Fruit fly (Drosophila melanogaster) whole organism, embryonic: ENCODE results near the gene CG9184.
A peak's percentile ranks its signal among the peaks of the same experiment; 100 is the strongest.

Source experiments
- CG10209 ChIP-seq: fragments of 200-800 bp; sonication (Bioruptor generic); optimal IDR thresholded peaks from 3 replicates; lab custom pipeline; 2017; ENCODE audit warnings: missing biosample characterization, mild to moderate bottlenecking, missing genetic modification characterization, missing genetic modification reagents
- CG10321 ChIP-seq: fragments of 200-800 bp; sonication (Bioruptor generic); IDR thresholded peaks from 2 replicates; pipeline ENCODE4 v1.3.6; 2022; ENCODE audit warnings: missing biosample characterization, missing genetic modification characterization
- CG11696 ChIP-seq: fragments of 200-800 bp; sonication (Bioruptor generic); IDR thresholded peaks from 2 replicates; pipeline ENCODE4 v1.3.6; 2022; ENCODE audit warnings: missing biosample characterization, missing genetic modification characterization
- CG12299 ChIP-seq: fragments of 200-800 bp; sonication (Bioruptor generic); optimal IDR thresholded peaks from 2 replicates; lab custom pipeline; 2018; ENCODE audit warnings: missing biosample characterization, mild to moderate bottlenecking, missing genetic modification characterization
- CG15514 ChIP-seq: fragments of 200-800 bp; sonication (Bioruptor generic); optimal IDR thresholded peaks from 3 replicates; lab custom pipeline; 2017; ENCODE audit warnings: missing biosample characterization, missing genetic modification characterization, mild to moderate bottlenecking, moderate library complexity, missing genetic modification reagents
- CG16779 ChIP-seq: fragments of 200-800 bp; sonication (Bioruptor generic); IDR thresholded peaks from 2 replicates; pipeline ENCODE4 v1.3.6; 2022; ENCODE audit warnings: missing biosample characterization, missing genetic modification characterization
- CG18476 ChIP-seq: fragments of 200-800 bp; sonication (Bioruptor generic); optimal IDR thresholded peaks from 2 replicates; lab custom pipeline; 2016; ENCODE audit warnings: missing biosample characterization, mild to moderate bottlenecking, missing genetic modification characterization
- CG31224 ChIP-seq: fragments of 200-800 bp; sonication (Bioruptor generic); IDR thresholded peaks from 2 replicates; pipeline ENCODE4 v1.3.6; 2022; ENCODE audit warnings: missing biosample characterization, missing genetic modification characterization
- CG32772 ChIP-seq: fragments of 200-800 bp; sonication (Bioruptor generic); IDR thresholded peaks from 2 replicates; pipeline ENCODE4 v1.3.6; 2022; ENCODE audit warnings: missing biosample characterization, missing genetic modification characterization
- CG6654 ChIP-seq: fragments of 200-800 bp; sonication (Bioruptor generic); optimal IDR thresholded peaks from 2 replicates; lab custom pipeline; 2017; ENCODE audit warnings: missing biosample characterization, mild to moderate bottlenecking, missing genetic modification characterization
- CG6765 ChIP-seq: fragments of 200-800 bp; sonication (Bioruptor generic); optimal IDR thresholded peaks from 3 replicates; lab custom pipeline; 2017; ENCODE audit warnings: missing biosample characterization, mild to moderate bottlenecking, missing genetic modification characterization
- CG7372 ChIP-seq: fragments of 200-800 bp; sonication (Bioruptor generic); IDR thresholded peaks from 2 replicates; pipeline ENCODE4 v1.3.6; 2022; ENCODE audit warnings: missing biosample characterization, missing genetic modification characterization
- CG8089 ChIP-seq: fragments of 200-800 bp; sonication (Bioruptor generic); optimal IDR thresholded peaks from 3 replicates; lab custom pipeline; 2016; ENCODE audit warnings: missing biosample characterization, missing genetic modification characterization
- CG8478 ChIP-seq: fragments of >200 bp; optimal IDR thresholded peaks from 2 replicates; lab custom pipeline; 2018
- CG9797 ChIP-seq: fragments of 200-800 bp; sonication (Bioruptor generic); optimal IDR thresholded peaks from 3 replicates; lab custom pipeline; 2018; ENCODE audit warnings: missing biosample characterization, mild to moderate bottlenecking, missing genetic modification characterization
- D ChIP-seq, 2 experiments: fragments of 200-800 bp in 1 of 2; fragments of >200 bp in 1 of 2; sonication (Bioruptor generic) in 1 of 2; optimal IDR thresholded peaks; 2 replicates in 1 of 2; 3 replicates in 1 of 2; lab custom pipeline; 2017; ENCODE audit warnings: mild to moderate bottlenecking in 1 of 2, missing biosample characterization in 1 of 2, missing genetic modification characterization in 1 of 2, missing genetic modification reagents in 1 of 2
- D19B ChIP-seq: fragments of 200-800 bp; sonication (Bioruptor generic); optimal IDR thresholded peaks from 2 replicates; lab custom pipeline; 2017; ENCODE audit warnings: missing biosample characterization, mild to moderate bottlenecking, missing genetic modification characterization
- Deaf1 ChIP-seq: fragments of 200-800 bp; optimal IDR thresholded peaks from 3 replicates; lab custom pipeline; 2019; ENCODE audit warnings: missing biosample characterization, mild to moderate bottlenecking, missing genetic modification characterization, moderate library complexity
- Ets65A ChIP-seq: fragments of 200-800 bp; sonication (Bioruptor generic); peaks from one replicate; lab custom pipeline; 2016; ENCODE audit warnings: missing biosample characterization, missing genetic modification characterization
- H15 ChIP-seq: fragments of 200-800 bp; sonication (Bioruptor generic); IDR thresholded peaks from 3 replicates; pipeline ENCODE4 v1.3.6; 2022; ENCODE audit warnings: missing biosample characterization, missing genetic modification characterization
- HLH4C ChIP-seq: fragments of 200-800 bp; sonication (Bioruptor generic); IDR thresholded peaks from 3 replicates; pipeline ENCODE4 v1.3.6; 2022; ENCODE audit warnings: missing biosample characterization, missing genetic modification characterization; ENCODE audit not compliant: partially characterized antibody
- Hsf ChIP-seq: fragments of 200-800 bp; sonication (Bioruptor generic); optimal IDR thresholded peaks from 3 replicates; lab custom pipeline; 2016; ENCODE audit warnings: missing biosample characterization, missing genetic modification characterization
- MBD-R2 ChIP-seq: fragments of 200-800 bp; sonication (Bioruptor generic); IDR thresholded peaks from 2 replicates; pipeline ENCODE4 v1.3.6; 2022; ENCODE audit warnings: missing biosample characterization, missing genetic modification characterization
- Med ChIP-seq: fragments of 200-800 bp; sonication (Bioruptor generic); peaks from one replicate; lab custom pipeline; 2016; ENCODE audit warnings: missing biosample characterization, missing genetic modification characterization, mild to moderate bottlenecking, inconsistent platforms, moderate library complexity
- NFAT ChIP-seq: fragments of 200-800 bp; sonication (Bioruptor generic); IDR thresholded peaks from 2 replicates; pipeline ENCODE4 v1.3.6; 2022; ENCODE audit warnings: missing biosample characterization, missing genetic modification characterization
- Ptx1 ChIP-seq: fragments of 200-800 bp; sonication (Bioruptor generic); IDR thresholded peaks from 2 replicates; pipeline ENCODE4 v1.3.6; 2022; ENCODE audit warnings: missing biosample characterization, missing genetic modification characterization
- Spps ChIP-seq: fragments of 200-800 bp; sonication (Bioruptor generic); optimal IDR thresholded peaks from 2 replicates; lab custom pipeline; 2018; ENCODE audit warnings: missing biosample characterization, mild to moderate bottlenecking, missing genetic modification characterization
- ase ChIP-seq: fragments of 200-800 bp; sonication (Bioruptor generic); IDR thresholded peaks from 3 replicates; pipeline ENCODE4 v1.3.6; 2022; ENCODE audit warnings: missing biosample characterization, missing genetic modification characterization
- az2 ChIP-seq: fragments of 200-800 bp; sonication (Bioruptor generic); optimal IDR thresholded peaks from 3 replicates; lab custom pipeline; 2016; ENCODE audit warnings: missing biosample characterization, missing genetic modification characterization
- bbx ChIP-seq: fragments of 200-800 bp; sonication (Bioruptor generic); IDR thresholded peaks from 2 replicates; pipeline ENCODE4 v1.3.6; 2022; ENCODE audit warnings: missing biosample characterization, missing genetic modification characterization; ENCODE audit not compliant: partially characterized antibody
- bigmax ChIP-seq: fragments of 200-800 bp; sonication (Bioruptor generic); optimal IDR thresholded peaks from 2 replicates; lab custom pipeline; 2018; ENCODE audit warnings: missing biosample characterization, mild to moderate bottlenecking, missing genetic modification characterization
- cato ChIP-seq: fragments of 200-800 bp; sonication (Bioruptor generic); optimal IDR thresholded peaks from 2 replicates; lab custom pipeline; 2016; ENCODE audit warnings: missing biosample characterization, missing genetic modification characterization, borderline replicate concordance
- chn ChIP-seq: fragments of 200-800 bp; sonication (Bioruptor generic); optimal IDR thresholded peaks from 2 replicates; lab custom pipeline; 2016; ENCODE audit warnings: missing biosample characterization, missing genetic modification characterization
- crol ChIP-seq: fragments of 200-800 bp; sonication (Bioruptor generic); IDR thresholded peaks from 2 replicates; pipeline ENCODE4 v1.3.6; 2022; ENCODE audit warnings: missing biosample characterization, missing genetic modification characterization
- dati ChIP-seq: fragments of 200-800 bp; sonication (Bioruptor generic); IDR thresholded peaks from 2 replicates; pipeline ENCODE4 v1.3.6; 2022; ENCODE audit warnings: missing biosample characterization, missing genetic modification characterization
- dysf ChIP-seq: fragments of 200-800 bp; sonication (Bioruptor generic); IDR thresholded peaks from 3 replicates; pipeline ENCODE4 v1.3.6; 2022; ENCODE audit warnings: missing biosample characterization, missing genetic modification characterization
- ewg ChIP-seq: fragments of 200-800 bp; sonication (Bioruptor generic); optimal IDR thresholded peaks from 3 replicates; lab custom pipeline; 2017; ENCODE audit warnings: mild to moderate bottlenecking, missing biosample characterization, missing genetic modification reagents, missing genetic modification characterization
- gsb ChIP-seq: fragments of 200-800 bp; sonication (Bioruptor generic); IDR thresholded peaks from 2 replicates; pipeline ENCODE4 v1.3.6; 2022; ENCODE audit warnings: missing biosample characterization, missing genetic modification characterization
- hb ChIP-seq: fragments of 200-800 bp; sonication (Bioruptor generic); IDR thresholded peaks from 3 replicates; pipeline ENCODE4 v1.3.6; 2022; ENCODE audit warnings: missing biosample characterization, missing genetic modification characterization; ENCODE audit not compliant: partially characterized antibody
- jumu ChIP-seq: fragments of 200-800 bp; sonication (Bioruptor generic); optimal IDR thresholded peaks from 3 replicates; lab custom pipeline; 2016; ENCODE audit warnings: missing biosample characterization, missing genetic modification characterization
- kay ChIP-seq: fragments of 200-800 bp; sonication (Bioruptor generic); optimal IDR thresholded peaks from 2 replicates; lab custom pipeline; 2016; ENCODE audit warnings: missing biosample characterization, missing genetic modification characterization
- org-1 ChIP-seq: fragments of 200-800 bp; sonication (Bioruptor generic); optimal IDR thresholded peaks from 2 replicates; lab custom pipeline; 2017; ENCODE audit warnings: missing biosample characterization, missing genetic modification characterization
- schlank ChIP-seq: fragments of 200-800 bp; sonication (Bioruptor generic); optimal IDR thresholded peaks from 2 replicates; lab custom pipeline; 2018; ENCODE audit warnings: missing biosample characterization, mild to moderate bottlenecking, missing genetic modification characterization
- slbo ChIP-seq: fragments of 200-800 bp; sonication (Bioruptor generic); IDR thresholded peaks from 2 replicates; pipeline ENCODE4 v1.3.6; 2022; ENCODE audit warnings: missing biosample characterization, missing genetic modification characterization
- sug ChIP-seq: fragments of 200-800 bp; optimal IDR thresholded peaks from 2 replicates; lab custom pipeline; 2019; ENCODE audit warnings: missing biosample characterization, mild to moderate bottlenecking, missing genetic modification characterization, moderate library complexity
- tll ChIP-seq, 2 experiments: fragments of 200-800 bp in 1 of 2; fragments of >200 bp in 1 of 2; sonication (Bioruptor generic) in 1 of 2; optimal IDR thresholded peaks; 2 replicates each; lab custom pipeline; 2017 to 2019; ENCODE audit warnings: missing biosample characterization in 2 of 2, missing genetic modification characterization in 2 of 2, mild to moderate bottlenecking in 1 of 2, moderate library complexity in 1 of 2
- twi ChIP-seq: fragments of 200-800 bp; optimal IDR thresholded peaks from 2 replicates; lab custom pipeline; 2019; ENCODE audit warnings: missing biosample characterization, mild to moderate bottlenecking, missing genetic modification characterization, moderate library complexity
- yki ChIP-seq: fragments of >200 bp; optimal IDR thresholded peaks from 3 replicates; lab custom pipeline; 2018

CG9184 gene

dm6 chr3L:1349942-1350923 lies 27.6 kb upstream of the CG9184 start (continued):
- TF ChIP-seq CG12299 (tag; lab: Kevin White, UChicago): no peak

- no peak for TF ChIP-seq Hsf (GFP tag; lab: Kevin White, UChicago)
- no peak for TF ChIP-seq yki (lab: Kevin White, UChicago)
- TF ChIP-seq CG8478: no peak
- TF ChIP-seq ewg: peak; percentile 71
- TF ChIP-seq MBD-R2 (GFP tag; lab: Robert Waterston, UW): no peak
- no peak for TF ChIP-seq slbo (GFP tag; lab: Robert Waterston, UW)
- TF ChIP-seq Ets65A: peak; percentile 68
- TF ChIP-seq CG31224 (GFP tag; lab: Robert Waterston, UW): no peak
- TF ChIP-seq H15: no peak
- TF ChIP-seq CG6765 (GFP tag; lab: Kevin White, UChicago): no peak
- TF ChIP-seq dysf (GFP tag; lab: Robert Waterston, UW): no peak
- no peak for TF ChIP-seq CG8089 (GFP tag; lab: Kevin White, UChicago)
- peak; percentile 64 for TF ChIP-seq Med
- TF ChIP-seq az2 (GFP tag; lab: Kevin White, UChicago): no peak
- no peak for TF ChIP-seq dati (GFP tag; lab: Robert Waterston, UW)
- TF ChIP-seq bigmax: no peak
- no peak for TF ChIP-seq jumu (GFP tag; lab: Kevin White, UChicago)
- TF ChIP-seq CG6654 (GFP tag; lab: Kevin White, UChicago): no peak
- no peak for TF ChIP-seq gsb (GFP tag; lab: Robert Waterston, UW)
- peak; percentile 39 for TF ChIP-seq Deaf1 (tag; lab: Kevin White, UChicago)
- no peak for TF ChIP-seq CG18476 (GFP tag; lab: Kevin White, UChicago)
- no peak for TF ChIP-seq NFAT (GFP tag; lab: Robert Waterston, UW)
- no peak for TF ChIP-seq kay (GFP tag; lab: Kevin White, UChicago)
- TF ChIP-seq Ptx1 (GFP tag; lab: Robert Waterston, UW): no peak
- no peak for TF ChIP-seq chn
- no peak for TF ChIP-seq bbx (GFP tag; lab: Robert Waterston, UW)
- TF ChIP-seq crol (GFP tag; lab: Robert Waterston, UW): peak; percentile 82
- TF ChIP-seq D (optimal IDR thresholded peaks at IDR 0.05; lab: Kevin White, UChicago): peak; percentile 71
- no peak for TF ChIP-seq D (GFP tag; optimal IDR thresholded peaks at IDR 0.05; lab: Kevin White, UChicago)
- no peak for TF ChIP-seq sug (tag; lab: Kevin White, UChicago)
- no peak for TF ChIP-seq hb (GFP tag; lab: Robert Waterston, UW)
- TF ChIP-seq CG15514 (GFP tag; lab: Kevin White, UChicago): peak; percentile 15
- no peak for TF ChIP-seq cato
- no peak for TF ChIP-seq CG10209 (GFP tag; lab: Kevin White, UChicago)
- TF ChIP-seq CG9797: no peak
- TF ChIP-seq CG16779: no peak
- TF ChIP-seq CG32772: no peak
- TF ChIP-seq CG7372: no peak
- no peak for TF ChIP-seq tll (GFP tag; optimal IDR thresholded peaks at IDR 0.05; lab: Kevin White, UChicago)
- TF ChIP-seq schlank (tag; lab: Kevin White, UChicago): no peak
- no peak for TF ChIP-seq D19B
- TF ChIP-seq Spps: no peak
- TF ChIP-seq CG11696 (GFP tag; lab: Robert Waterston, UW): no peak
- no peak for TF ChIP-seq twi
- 0 out of 3 replicates have a peak, but pooled peaks have one; percentile 12 for TF ChIP-seq HLH4C (GFP tag; lab: Robert Waterston, UW)
- TF ChIP-seq org-1 (GFP tag; lab: Kevin White, UChicago): no peak
- TF ChIP-seq CG10321 (GFP tag; lab: Robert Waterston, UW): no peak
- 0 out of 3 replicates have a peak, but pooled peaks have one; percentile 2 for TF ChIP-seq ase (GFP tag; lab: Robert Waterston, UW)
These were observed 26.8 kb upstream of the CG9184 start for dm6 chr3L:1349397-1349796.
